Worm (Caenorhabditis elegans) whole organism, L1 larva: Measurements from ENCODE around the gene F53F8.5.

Source experiments
- C04F5.9 ChIP-seq: sonication (generic microtip); optimal IDR thresholded peaks from 2 replicates; lab custom pipeline; 2016; ENCODE audit warnings: missing genetic modification characterization, missing compliant biosample characterization
- C16A3.4 ChIP-seq: fragments of 150-350 bp; optimal IDR thresholded peaks from 2 replicates; lab custom pipeline; 2014; ENCODE audit warnings: missing biosample characterization, missing genetic modification characterization
- C34B4.2 ChIP-seq: sonication (generic microtip); optimal IDR thresholded peaks from 2 replicates; lab custom pipeline; 2017; ENCODE audit warnings: mild to moderate bottlenecking, missing genetic modification characterization, missing compliant biosample characterization
- F16B12.6 ChIP-seq: fragments of 150-350 bp; optimal IDR thresholded peaks from 2 replicates; lab custom pipeline; 2014; ENCODE audit warnings: missing biosample characterization, missing genetic modification characterization
- Y116A8C.19 ChIP-seq: sonication (generic microtip); optimal IDR thresholded peaks from 2 replicates; lab custom pipeline; 2016; ENCODE audit warnings: missing compliant biosample characterization, missing genetic modification characterization, borderline replicate concordance
- aha-1 ChIP-seq: fragments of 150-350 bp; optimal IDR thresholded peaks from 2 replicates; lab custom pipeline; 2014; ENCODE audit warnings: missing biosample characterization, missing genetic modification characterization
- alr-1 ChIP-seq: fragments of 200-800 bp; sonication (Bioruptor generic); optimal IDR thresholded peaks from 2 replicates; lab custom pipeline; 2018; ENCODE audit warnings: borderline replicate concordance, mild to moderate bottlenecking, missing genetic modification characterization, missing compliant biosample characterization
- ama-1 ChIP-seq: fragments of 150-350 bp; optimal IDR thresholded peaks from 2 replicates; lab custom pipeline; 2014
- blmp-1 ChIP-seq: fragments of 150-350 bp; optimal IDR thresholded peaks from 2 replicates; lab custom pipeline; 2014; ENCODE audit warnings: missing biosample characterization, missing genetic modification characterization
- ceh-82 ChIP-seq, 3 experiments: fragments of 150-350 bp in 1 of 3; sonication (generic microtip) in 2 of 3; optimal IDR thresholded peaks; 2 replicates each; lab custom pipeline; 2014 to 2017; ENCODE audit warnings: missing biosample characterization in 3 of 3, missing genetic modification characterization in 3 of 3
- ceh-88 ChIP-seq: fragments of 200-800 bp; sonication (Bioruptor generic); IDR thresholded peaks from 2 replicates; pipeline ENCODE4 v1.3.6; 2022; ENCODE audit warnings: missing genetic modification characterization, missing compliant biosample characterization
- ces-1 ChIP-seq: fragments of 150-350 bp; optimal IDR thresholded peaks from 2 replicates; lab custom pipeline; 2014; ENCODE audit warnings: missing biosample characterization, missing genetic modification reagents, missing genetic modification characterization
- dpl-1 ChIP-seq, 3 experiments: fragments of 150-350 bp in 2 of 3; sonication (generic microtip) in 1 of 3; optimal IDR thresholded peaks; 2 replicates each; lab custom pipeline; 2014 to 2017; ENCODE audit warnings: missing biosample characterization in 3 of 3, missing genetic modification characterization in 3 of 3, missing genetic modification reagents in 3 of 3
- efl-3 ChIP-seq: fragments of 200-800 bp; sonication (Bioruptor generic); optimal IDR thresholded peaks from 2 replicates; lab custom pipeline; 2018; ENCODE audit warnings: mild to moderate bottlenecking, missing genetic modification characterization, missing compliant biosample characterization
- elt-2 ChIP-seq: sonication (generic microtip); optimal IDR thresholded peaks from 2 replicates; lab custom pipeline; 2016; ENCODE audit warnings: missing genetic modification characterization, mild to moderate bottlenecking, inconsistent platforms, missing compliant biosample characterization, missing genetic modification reagents
- ets-5 ChIP-seq: fragments of 200-800 bp; sonication (Bioruptor generic); IDR thresholded peaks from 2 replicates; pipeline ENCODE4 v1.3.6; 2022; ENCODE audit warnings: missing genetic modification characterization, missing compliant biosample characterization
- fkh-10 ChIP-seq: sonication (generic microtip); optimal IDR thresholded peaks from 2 replicates; lab custom pipeline; 2017; ENCODE audit warnings: missing biosample characterization, missing genetic modification reagents, missing genetic modification characterization
- fkh-8 ChIP-seq: sonication (generic microtip); optimal IDR thresholded peaks from 2 replicates; lab custom pipeline; 2016; ENCODE audit warnings: mild to moderate bottlenecking, missing genetic modification characterization, missing compliant biosample characterization
- fos-1 ChIP-seq: fragments of 150-350 bp; optimal IDR thresholded peaks from 2 replicates; lab custom pipeline; 2014; ENCODE audit warnings: missing biosample characterization, missing genetic modification characterization
- grh-1 ChIP-seq: fragments of 200-800 bp; sonication (Bioruptor generic); IDR thresholded peaks from 2 replicates; pipeline ENCODE4 v1.3.6; 2022; ENCODE audit warnings: missing genetic modification reagents, missing genetic modification characterization, missing compliant biosample characterization
- hlh-4 ChIP-seq: sonication (generic microtip); optimal IDR thresholded peaks from 2 replicates; lab custom pipeline; 2016; ENCODE audit warnings: mild to moderate bottlenecking, missing genetic modification characterization, missing compliant biosample characterization
- hpl-2 ChIP-seq: fragments of 150-350 bp; optimal IDR thresholded peaks from 2 replicates; lab custom pipeline; 2014; ENCODE audit warnings: missing biosample characterization, missing genetic modification reagents, missing genetic modification characterization
- irx-1 ChIP-seq: sonication (generic microtip); optimal IDR thresholded peaks from 2 replicates; lab custom pipeline; 2016; ENCODE audit warnings: missing genetic modification characterization, missing compliant biosample characterization
- isw-1 ChIP-seq: fragments of 200-800 bp; sonication (Bioruptor generic); IDR thresholded peaks from 2 replicates; pipeline ENCODE4 v1.3.6; 2022; ENCODE audit warnings: missing genetic modification characterization, missing compliant biosample characterization
- lin-13 ChIP-seq: fragments of 150-350 bp; optimal IDR thresholded peaks from 2 replicates; lab custom pipeline; 2014; ENCODE audit warnings: missing biosample characterization, missing genetic modification reagents, missing genetic modification characterization
- lin-15B ChIP-seq: fragments of 150-350 bp; sonication (generic microtip); optimal IDR thresholded peaks from 3 replicates; lab custom pipeline; 2014; ENCODE audit warnings: missing biosample characterization, missing genetic modification characterization
- lin-35 ChIP-seq, 2 experiments: fragments of 150-350 bp; optimal IDR thresholded peaks; 2 replicates each; lab custom pipeline; 2014; ENCODE audit warnings: missing biosample characterization in 2 of 2, missing genetic modification characterization in 2 of 2, missing genetic modification reagents in 2 of 2
- lsy-2 ChIP-seq, 2 experiments: fragments of 150-350 bp; optimal IDR thresholded peaks; 2 replicates each; lab custom pipeline; 2014; ENCODE audit warnings: missing biosample characterization in 2 of 2, missing genetic modification characterization in 2 of 2
- mab-9 ChIP-seq: fragments of 200-800 bp; sonication (Bioruptor generic); IDR thresholded peaks from 2 replicates; pipeline ENCODE4 v1.3.6; 2022; ENCODE audit warnings: missing genetic modification reagents, missing genetic modification characterization, missing compliant biosample characterization
- mef-2 ChIP-seq: fragments of 150-350 bp; optimal IDR thresholded peaks from 2 replicates; lab custom pipeline; 2014; ENCODE audit warnings: missing biosample characterization, missing genetic modification characterization
- nhr-11 ChIP-seq: fragments of 150-350 bp; optimal IDR thresholded peaks from 2 replicates; lab custom pipeline; 2014; ENCODE audit warnings: missing biosample characterization, missing genetic modification characterization
- nhr-20 ChIP-seq: sonication (generic microtip); optimal IDR thresholded peaks from 2 replicates; lab custom pipeline; 2016; ENCODE audit warnings: mild to moderate bottlenecking, missing genetic modification characterization, missing compliant biosample characterization
- nhr-237 ChIP-seq: fragments of 150-350 bp; optimal IDR thresholded peaks from 2 replicates; lab custom pipeline; 2014; ENCODE audit warnings: missing biosample characterization, missing genetic modification characterization
- nhr-28 ChIP-seq: fragments of 150-350 bp; optimal IDR thresholded peaks from 2 replicates; lab custom pipeline; 2014; ENCODE audit warnings: missing biosample characterization, missing genetic modification characterization
- nhr-47 ChIP-seq: sonication (generic microtip); optimal IDR thresholded peaks from 2 replicates; lab custom pipeline; 2016; ENCODE audit warnings: mild to moderate bottlenecking, missing genetic modification characterization, moderate library complexity, missing compliant biosample characterization
- nhr-71 ChIP-seq: sonication (generic microtip); optimal IDR thresholded peaks from 2 replicates; lab custom pipeline; 2016; ENCODE audit warnings: mild to moderate bottlenecking, missing genetic modification characterization, moderate library complexity, missing compliant biosample characterization
- nhr-85 ChIP-seq: sonication (generic microtip); peaks from one replicate; lab custom pipeline; 2016; ENCODE audit warnings: missing genetic modification characterization, inconsistent platforms, missing compliant biosample characterization
- pax-3 ChIP-seq: fragments of 200-800 bp; sonication (Bioruptor generic); optimal IDR thresholded peaks from 2 replicates; lab custom pipeline; 2018; ENCODE audit warnings: mild to moderate bottlenecking, missing genetic modification characterization, moderate library complexity, missing compliant biosample characterization
- pqm-1 ChIP-seq: sonication (generic microtip); optimal IDR thresholded peaks from 3 replicates; lab custom pipeline; 2017; ENCODE audit warnings: missing biosample characterization, missing genetic modification characterization
- snpc-4 ChIP-seq: fragments of 150-350 bp; optimal IDR thresholded peaks from 2 replicates; lab custom pipeline; 2014; ENCODE audit warnings: missing biosample characterization, missing genetic modification characterization
- snu-23 ChIP-seq: sonication (generic microtip); optimal IDR thresholded peaks from 2 replicates; lab custom pipeline; 2016; ENCODE audit warnings: missing genetic modification characterization, missing compliant biosample characterization
- sox-4 ChIP-seq: sonication (generic microtip); optimal IDR thresholded peaks from 2 replicates; lab custom pipeline; 2016; ENCODE audit warnings: missing genetic modification characterization, missing compliant biosample characterization
- sup-37 ChIP-seq: fragments of 200-800 bp; sonication (Bioruptor generic); optimal IDR thresholded peaks from 2 replicates; lab custom pipeline; 2018; ENCODE audit warnings: mild to moderate bottlenecking, missing genetic modification characterization, missing compliant biosample characterization
- tlp-1 ChIP-seq: fragments of 150-350 bp; optimal IDR thresholded peaks from 2 replicates; lab custom pipeline; 2014; ENCODE audit warnings: missing biosample characterization, missing genetic modification characterization
- unc-130 ChIP-seq: fragments of 150-350 bp; optimal IDR thresholded peaks from 2 replicates; lab custom pipeline; 2017; ENCODE audit warnings: missing biosample characterization, missing genetic modification characterization, inconsistent platforms
- unc-30 ChIP-seq: sonication (generic microtip); optimal IDR thresholded peaks from 2 replicates; lab custom pipeline; 2017; ENCODE audit warnings: missing biosample characterization, missing genetic modification characterization
- unc-98 ChIP-seq: fragments of 200-800 bp; sonication (Bioruptor generic); IDR thresholded peaks from 2 replicates; pipeline ENCODE4 v1.3.6; 2022; ENCODE audit warnings: missing genetic modification characterization, missing compliant biosample characterization
- vab-15 ChIP-seq: sonication (generic microtip); optimal IDR thresholded peaks from 2 replicates; lab custom pipeline; 2017; ENCODE audit warnings: missing genotype, mild to moderate bottlenecking, missing genetic modification characterization, missing compliant biosample characterization
- xbp-1 ChIP-seq: sonication (generic microtip); optimal IDR thresholded peaks from 2 replicates; lab custom pipeline; 2016; ENCODE audit warnings: missing genetic modification characterization, missing compliant biosample characterization
- ztf-4 ChIP-seq: fragments of 150-350 bp; optimal IDR thresholded peaks from 2 replicates; lab custom pipeline; 2014; ENCODE audit warnings: missing biosample characterization, missing genetic modification characterization

F53F8.5 gene

ce11 chrV:20714503-20714902 lies 10.7 kb upstream of the F53F8.5 start:
- no peak for TF ChIP-seq sup-37 (GFP tag; lab: Kevin White, UChicago)
- TF ChIP-seq nhr-28 (tag; lab: Kevin White, UChicago) = no peak
- no peak for TF ChIP-seq ets-5 (GFP tag; lab: Robert Waterston, UW)
- peak; percentile 11 for TF ChIP-seq ama-1 (lab: Kevin White, UChicago)
- TF ChIP-seq, all 84 proteins: peak for 1

ce11 chrV:20713620-20714019 lies 9.8 kb upstream of the F53F8.5 start, which contains the start of gene Y44A6C.1:
Y44A6C.1 (plus strand) TSS chrV:20713920.
- TF ChIP-seq nhr-71 (tag; lab: Kevin White, UChicago) (peak; percentile 22), sox-4 (tag; lab: Kevin White, UChicago) (no peak), fkh-8 (tag; lab: Kevin White, UChicago) (no peak), xbp-1 (tag; lab: Kevin White, UChicago) (no peak)

ce11 chrV:20712994-20713326 lies 9.1 kb upstream of the F53F8.5 start:
- TF ChIP-seq tlp-1 (tag; lab: Kevin White, UChicago) (no peak), efl-3 (no peak), blmp-1 (peak; percentile 56), hpl-2 (GFP tag; lab: Kevin White, UChicago) (no peak), nhr-20 (tag; lab: Kevin White, UChicago) (peak; percentile 59), grh-1 (GFP tag; lab: Robert Waterston, UW) (no peak), sup-37 (GFP tag; lab: Kevin White, UChicago) (no peak), nhr-71 (tag; lab: Kevin White, UChicago) (peak; percentile 84), ceh-88 (GFP tag; lab: Robert Waterston, UW) (no peak), nhr-47 (tag; lab: Kevin White, UChicago) (peak; percentile 45), ets-5 (GFP tag; lab: Robert Waterston, UW) (no peak), unc-98 (GFP tag; lab: Robert Waterston, UW) (no peak), irx-1 (tag; lab: Kevin White, UChicago) (no peak), unc-130 (tag; lab: Kevin White, UChicago) (no peak), mef-2 (tag; lab: Kevin White, UChicago) (no peak), ztf-4 (tag; lab: Kevin White, UChicago) (peak; percentile 74), unc-30 (no peak), elt-2 (tag; lab: Kevin White, UChicago) (no peak), lin-35 (GFP tag; optimal IDR thresholded peaks at IDR 0.05; lab: Kevin White, UChicago) (peak; percentile 61 to 76), vab-15 (tag; lab: Kevin White, UChicago) (no peak), fkh-10 (GFP tag; lab: Kevin White, UChicago) (no peak), F16B12.6 (no peak), C34B4.2 (tag; lab: Kevin White, UChicago) (no peak), C16A3.4 (tag; lab: Kevin White, UChicago) (peak; percentile 30), isw-1 (GFP tag; lab: Robert Waterston, UW) (no peak), nhr-237 (no peak), lsy-2 (tag; optimal IDR thresholded peaks at IDR 0.05; lab: Kevin White, UChicago) (peak; percentile 32 to 47), sox-4 (tag; lab: Kevin White, UChicago) (no peak), pax-3 (tag; lab: Kevin White, UChicago) (no peak), Y116A8C.19 (tag; lab: Kevin White, UChicago) (no peak), C04F5.9 (tag; lab: Kevin White, UChicago) (no peak), mab-9 (GFP tag; lab: Robert Waterston, UW) (no peak), ces-1 (no peak), alr-1 (tag; lab: Kevin White, UChicago) (no peak), nhr-85 (tag; lab: Kevin White, UChicago) (peak; percentile 54), aha-1 (no peak), ceh-82 (tag; optimal IDR thresholded peaks at IDR 0.05; lab: Kevin White, UChicago) (peak in 1 of 3 experiments; percentile 24), lin-13 (GFP tag; lab: Kevin White, UChicago) (peak; percentile 59), fos-1 (tag; lab: Kevin White, UChicago) (peak; percentile 8), snpc-4 (tag; lab: Kevin White, UChicago) (no peak), pqm-1 (tag; lab: Kevin White, UChicago) (no peak), dpl-1 (GFP tag; optimal IDR thresholded peaks at IDR 0.05; lab: Kevin White, UChicago) (peak; percentile 35 to 80 (median 42)), ama-1 (lab: Kevin White, UChicago) (no peak), snu-23 (peak; percentile 71), hlh-4 (tag; lab: Kevin White, UChicago) (no peak), lin-15B (tag; lab: Kevin White, UChicago) (no peak), nhr-11 (tag; lab: Kevin White, UChicago) (no peak), fkh-8 (tag; lab: Kevin White, UChicago) (peak; percentile 3)
